Fruit fly (Drosophila melanogaster): ENCODE results near the gene CG5653.

DNA sequence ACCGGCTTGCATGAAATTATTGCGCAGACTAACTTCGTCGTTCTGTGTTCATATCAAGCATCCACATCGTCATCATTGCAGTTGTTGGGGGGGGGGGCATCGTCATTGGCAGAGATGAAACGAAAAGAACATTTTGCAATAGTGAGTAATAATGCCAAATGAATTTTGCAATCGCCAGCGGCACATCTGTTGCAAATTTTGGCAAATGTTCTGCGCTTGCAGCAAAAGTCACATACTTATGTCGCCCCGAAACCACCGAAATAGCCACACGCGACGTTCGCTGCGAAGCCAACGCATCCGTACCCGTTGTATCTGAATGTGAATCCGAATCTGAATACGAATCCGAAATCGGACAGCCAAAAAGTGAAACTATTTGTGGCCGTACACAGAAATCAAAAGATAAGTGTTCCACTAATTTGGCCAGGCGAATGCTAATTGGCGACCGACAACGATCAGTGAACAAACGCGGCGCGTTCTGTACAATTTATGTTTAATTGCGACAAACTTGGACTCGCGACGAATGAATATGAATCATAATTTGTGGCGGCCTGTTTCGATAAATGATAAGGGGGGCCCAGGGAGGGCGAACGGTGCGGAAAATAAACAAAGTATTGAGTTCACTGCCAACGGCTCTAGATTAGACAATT lies 18.2 kb downstream of the CG5653 start:
- no peak for TF ChIP-seq Dll (optimal IDR thresholded peaks at IDR 0.05)
- TF ChIP-seq CG8478 (optimal IDR thresholded peaks at IDR 0.05): no peak
- no peak for TF ChIP-seq psq (optimal IDR thresholded peaks at IDR 0.05)
